Fruit fly (Drosophila melanogaster) whole organism, embryonic: ENCODE data around the gene cic.

Experiments
- BtbVII ChIP-seq: fragments of 200-800 bp; sonication (Bioruptor generic); optimal IDR thresholded peaks from 3 replicates; lab custom pipeline; 2017; ENCODE audit warnings: missing biosample characterization, mild to moderate bottlenecking, missing genetic modification characterization
- CG10274 ChIP-seq: fragments of 200-800 bp; sonication (Bioruptor generic); optimal IDR thresholded peaks from 3 replicates; lab custom pipeline; 2017; ENCODE audit warnings: missing biosample characterization, mild to moderate bottlenecking, missing genetic modification characterization
- CG11398 ChIP-seq: fragments of 200-800 bp; sonication (Bioruptor generic); optimal IDR thresholded peaks from 2 replicates; lab custom pipeline; 2016; ENCODE audit warnings: missing biosample characterization, missing genetic modification characterization
- CG12155 ChIP-seq: fragments of 200-800 bp; sonication (Bioruptor generic); optimal IDR thresholded peaks from 3 replicates; lab custom pipeline; 2016; ENCODE audit warnings: missing biosample characterization, missing genetic modification characterization
- CG13287 ChIP-seq: fragments of 200-800 bp; sonication (Bioruptor generic); IDR thresholded peaks from 2 replicates; pipeline ENCODE4 v1.3.6; 2022; ENCODE audit warnings: missing biosample characterization, missing genetic modification characterization; ENCODE audit not compliant: partially characterized antibody
- CG14050 ChIP-seq: fragments of 200-800 bp; sonication (Bioruptor generic); IDR thresholded peaks from 3 replicates; pipeline ENCODE4 v1.3.6; 2022; ENCODE audit warnings: missing biosample characterization, missing genetic modification characterization
- CG15269 ChIP-seq: fragments of 200-800 bp; sonication (Bioruptor generic); optimal IDR thresholded peaks from 2 replicates; lab custom pipeline; 2018; ENCODE audit warnings: missing biosample characterization, mild to moderate bottlenecking, missing genetic modification characterization, moderate library complexity
- CG17328 ChIP-seq: fragments of 200-800 bp; sonication (Bioruptor generic); IDR thresholded peaks from 2 replicates; pipeline ENCODE4 v1.3.6; 2022; ENCODE audit warnings: missing biosample characterization, missing genetic modification characterization
- CG1792 ChIP-seq: fragments of 200-800 bp; sonication (Bioruptor generic); optimal IDR thresholded peaks from 2 replicates; lab custom pipeline; 2016; ENCODE audit warnings: missing biosample characterization, missing genetic modification characterization
- CG18619 ChIP-seq: fragments of 200-800 bp; sonication (Bioruptor generic); optimal IDR thresholded peaks from 3 replicates; lab custom pipeline; 2017; ENCODE audit warnings: missing biosample characterization, mild to moderate bottlenecking, missing genetic modification characterization
- CG18764 ChIP-seq: fragments of 200-800 bp; sonication (Bioruptor generic); optimal IDR thresholded peaks from 3 replicates; lab custom pipeline; 2016; ENCODE audit warnings: missing biosample characterization, missing genetic modification characterization
- CG2678 ChIP-seq: fragments of 200-800 bp; sonication (Bioruptor generic); optimal IDR thresholded peaks from 3 replicates; lab custom pipeline; 2019; ENCODE audit warnings: missing biosample characterization, mild to moderate bottlenecking, missing genetic modification characterization, moderate library complexity
- CG31441 ChIP-seq: fragments of 200-800 bp; sonication (Bioruptor generic); IDR thresholded peaks from 2 replicates; pipeline ENCODE4 v1.3.6; 2022; ENCODE audit warnings: missing biosample characterization, missing genetic modification characterization
- CG32532 ChIP-seq: fragments of 200-800 bp; sonication (Bioruptor generic); IDR thresholded peaks from 2 replicates; pipeline ENCODE4 v1.3.6; 2022; ENCODE audit warnings: missing biosample characterization, missing genetic modification characterization
- CG34224 ChIP-seq: fragments of 200-800 bp; sonication (Bioruptor generic); IDR thresholded peaks from 3 replicates; pipeline ENCODE4 v1.3.6; 2022; ENCODE audit warnings: missing biosample characterization, missing genetic modification characterization; ENCODE audit not compliant: partially characterized antibody
- CG34422 ChIP-seq: fragments of 200-800 bp; sonication (Bioruptor generic); IDR thresholded peaks from 3 replicates; pipeline ENCODE4 v1.3.6; 2022; ENCODE audit warnings: missing biosample characterization, missing genetic modification characterization
- CG4328 ChIP-seq: fragments of 200-800 bp; sonication (Bioruptor generic); optimal IDR thresholded peaks from 3 replicates; lab custom pipeline; 2017; ENCODE audit warnings: missing biosample characterization, missing genetic modification reagents, missing genetic modification characterization
- CG6854 ChIP-seq: fragments of 200-800 bp; sonication (Bioruptor generic); optimal IDR thresholded peaks from 3 replicates; lab custom pipeline; 2017; ENCODE audit warnings: missing biosample characterization, mild to moderate bottlenecking, missing genetic modification characterization
- CG9876 ChIP-seq: fragments of 200-800 bp; sonication (Bioruptor generic); optimal IDR thresholded peaks from 2 replicates; lab custom pipeline; 2016; ENCODE audit warnings: missing biosample characterization, missing genetic modification characterization
- Gug ChIP-seq: fragments of 200-800 bp; sonication (Bioruptor generic); IDR thresholded peaks from 4 replicates; pipeline ENCODE4 v1.3.6; 2022; ENCODE audit warnings: missing biosample characterization, missing genetic modification characterization
- HLH54F ChIP-seq: fragments of 200-800 bp; sonication (Bioruptor generic); optimal IDR thresholded peaks from 3 replicates; lab custom pipeline; 2016; ENCODE audit warnings: missing biosample characterization, missing genetic modification characterization
- HmgZ ChIP-seq: fragments of 200-800 bp; sonication (Bioruptor generic); optimal IDR thresholded peaks from 2 replicates; lab custom pipeline; 2018; ENCODE audit warnings: missing biosample characterization, mild to moderate bottlenecking, missing genetic modification characterization
- Hr3 ChIP-seq: fragments of 200-800 bp; sonication (Bioruptor generic); optimal IDR thresholded peaks from 3 replicates; lab custom pipeline; 2016; ENCODE audit warnings: missing biosample characterization, missing genetic modification characterization
- Kr ChIP-seq: fragments of 200-800 bp; sonication (Bioruptor generic); optimal IDR thresholded peaks from 2 replicates; lab custom pipeline; 2017; ENCODE audit warnings: missing biosample characterization, mild to moderate bottlenecking, missing genetic modification characterization
- Lim3 ChIP-seq: fragments of 200-800 bp; sonication (Bioruptor generic); IDR thresholded peaks from 2 replicates; pipeline ENCODE4 v1.3.6; 2022; ENCODE audit warnings: missing biosample characterization, missing genetic modification characterization
- Med ChIP-seq: fragments of 200-800 bp; sonication (Bioruptor generic); peaks from one replicate; lab custom pipeline; 2016; ENCODE audit warnings: missing biosample characterization, missing genetic modification characterization, mild to moderate bottlenecking, inconsistent platforms, moderate library complexity
- Pdp1 ChIP-seq, 2 experiments: fragments of 200-800 bp; sonication (Bioruptor generic); optimal IDR thresholded peaks; 3 replicates each; lab custom pipeline; 2016; ENCODE audit warnings: missing biosample characterization in 2 of 2, missing genetic modification characterization in 2 of 2, mild to moderate bottlenecking in 1 of 2, moderate library complexity in 1 of 2
- Scr ChIP-seq: fragments of 200-800 bp; sonication (Bioruptor generic); IDR thresholded peaks from 2 replicates; pipeline ENCODE4 v1.3.6; 2022; ENCODE audit warnings: missing biosample characterization, missing genetic modification characterization; ENCODE audit not compliant: partially characterized antibody
- Sox100B ChIP-seq: fragments of 200-800 bp; sonication (Bioruptor generic); optimal IDR thresholded peaks from 3 replicates; lab custom pipeline; 2018; ENCODE audit warnings: missing biosample characterization, mild to moderate bottlenecking, missing genetic modification characterization
- caup ChIP-seq: fragments of 200-800 bp; sonication (Bioruptor generic); optimal IDR thresholded peaks from 3 replicates; lab custom pipeline; 2017; ENCODE audit warnings: missing biosample characterization, mild to moderate bottlenecking, missing genetic modification characterization, moderate library complexity; ENCODE audit not compliant: severe bottlenecking
- chm ChIP-seq: fragments of 200-800 bp; sonication (Bioruptor generic); IDR thresholded peaks from 2 replicates; pipeline ENCODE4 v1.3.6; 2022; ENCODE audit warnings: missing biosample characterization, missing genetic modification characterization
- chn ChIP-seq: fragments of 200-800 bp; sonication (Bioruptor generic); optimal IDR thresholded peaks from 2 replicates; lab custom pipeline; 2016; ENCODE audit warnings: missing biosample characterization, missing genetic modification characterization
- jing ChIP-seq: fragments of 200-800 bp; sonication (Bioruptor generic); optimal IDR thresholded peaks from 2 replicates; lab custom pipeline; 2018; ENCODE audit warnings: missing biosample characterization, mild to moderate bottlenecking, missing genetic modification characterization
- kni ChIP-seq: fragments of 200-800 bp; sonication (Bioruptor generic); optimal IDR thresholded peaks from 3 replicates; lab custom pipeline; 2017; ENCODE audit warnings: mild to moderate bottlenecking, missing biosample characterization, missing genetic modification reagents, missing genetic modification characterization
- lilli ChIP-seq: fragments of 200-800 bp; sonication (Bioruptor generic); optimal IDR thresholded peaks from 3 replicates; lab custom pipeline; 2016; ENCODE audit warnings: missing biosample characterization, missing genetic modification characterization
- lola ChIP-seq, 3 experiments: fragments of >200 bp in 2 of 3; fragments of 200-800 bp in 1 of 3; sonication (Bioruptor generic) in 1 of 3; optimal IDR thresholded peaks; 2 replicates each; lab custom pipeline; 2017 to 2019; ENCODE audit warnings: missing biosample characterization in 3 of 3, missing genetic modification characterization in 3 of 3, mild to moderate bottlenecking in 1 of 3, moderate library complexity in 1 of 3
- lov ChIP-seq, 2 experiments: fragments of 200-800 bp in 1 of 2; fragments of >200 bp in 1 of 2; sonication (Bioruptor generic) in 1 of 2; IDR thresholded peaks in 1 of 2; optimal IDR thresholded peaks in 1 of 2; 2 replicates in 1 of 2; 3 replicates in 1 of 2; pipeline versions ENCODE4 v1.3.6 to Lab custom; 2017 to 2022; ENCODE audit warnings: missing biosample characterization in 1 of 2, missing genetic modification characterization in 1 of 2
- maf-S ChIP-seq: fragments of 200-800 bp; sonication (Bioruptor generic); optimal IDR thresholded peaks from 2 replicates; lab custom pipeline; 2016; ENCODE audit warnings: missing biosample characterization, missing genetic modification characterization
- mirr ChIP-seq: fragments of 200-800 bp; sonication (Bioruptor generic); optimal IDR thresholded peaks from 3 replicates; lab custom pipeline; 2018; ENCODE audit warnings: missing biosample characterization, mild to moderate bottlenecking, missing genetic modification characterization
- onecut ChIP-seq: fragments of 200-800 bp; sonication (Bioruptor generic); IDR thresholded peaks from 2 replicates; pipeline ENCODE4 v1.3.6; 2022; ENCODE audit warnings: missing biosample characterization, missing genetic modification characterization
- peb ChIP-seq: fragments of 200-800 bp; sonication (Bioruptor generic); IDR thresholded peaks from 2 replicates; pipeline ENCODE4 v1.3.6; 2022; ENCODE audit warnings: missing biosample characterization, missing genetic modification characterization
- pfk ChIP-seq: fragments of 200-800 bp; sonication (Bioruptor generic); optimal IDR thresholded peaks from 2 replicates; lab custom pipeline; 2018; ENCODE audit warnings: missing biosample characterization, mild to moderate bottlenecking, missing genetic modification characterization, moderate library complexity
- pros ChIP-seq: fragments of 200-800 bp; sonication (Bioruptor generic); optimal IDR thresholded peaks from 3 replicates; lab custom pipeline; 2019; ENCODE audit warnings: missing biosample characterization, mild to moderate bottlenecking, missing genetic modification characterization, moderate library complexity
- sr ChIP-seq: fragments of 200-800 bp; sonication (Bioruptor generic); IDR thresholded peaks from 3 replicates; pipeline ENCODE4 v1.3.6; 2022; ENCODE audit warnings: missing biosample characterization, missing genetic modification characterization
- tll ChIP-seq, 2 experiments: fragments of 200-800 bp in 1 of 2; fragments of >200 bp in 1 of 2; sonication (Bioruptor generic) in 1 of 2; optimal IDR thresholded peaks; 2 replicates each; lab custom pipeline; 2017 to 2019; ENCODE audit warnings: missing biosample characterization in 2 of 2, missing genetic modification characterization in 2 of 2, mild to moderate bottlenecking in 1 of 2, moderate library complexity in 1 of 2

The cic gene

dm6 chr3R:20318166-20318690, 65.7 kb downstream of the cic start (continued):
- TF ChIP-seq Lim3 (GFP tag; lab: Robert Waterston, UW) (no peak), CG10274 (GFP tag; lab: Kevin White, UChicago) (peak; percentile 94), pfk (GFP tag; lab: Kevin White, UChicago) (no peak), CG34422 (GFP tag; lab: Robert Waterston, UW) (no peak), lilli (GFP tag; lab: Kevin White, UChicago) (no peak), chm (GFP tag; lab: Robert Waterston, UW) (no peak), CG31441 (no peak), chn (GFP tag; lab: Kevin White, UChicago) (no peak), Hr3 (GFP tag; lab: Kevin White, UChicago) (no peak), CG9876 (GFP tag; lab: Kevin White, UChicago) (no peak), CG32532 (0 out of 2 replicates have a peak, but pooled peaks have one; percentile 7), CG14050 (GFP tag; lab: Robert Waterston, UW) (no peak), Med (GFP tag; lab: Kevin White, UChicago) (peak; percentile 77), sr (GFP tag; lab: Robert Waterston, UW) (no peak), CG18619 (no peak), CG15269 (tag; lab: Kevin White, UChicago) (peak; percentile 16), lov (optimal IDR thresholded peaks at IDR 0.05; lab: Kevin White, UChicago) (no peak), lov (GFP tag; IDR thresholded peaks at IDR 0.05; lab: Robert Waterston, UW) (no peak), jing (no peak)

DNA sequence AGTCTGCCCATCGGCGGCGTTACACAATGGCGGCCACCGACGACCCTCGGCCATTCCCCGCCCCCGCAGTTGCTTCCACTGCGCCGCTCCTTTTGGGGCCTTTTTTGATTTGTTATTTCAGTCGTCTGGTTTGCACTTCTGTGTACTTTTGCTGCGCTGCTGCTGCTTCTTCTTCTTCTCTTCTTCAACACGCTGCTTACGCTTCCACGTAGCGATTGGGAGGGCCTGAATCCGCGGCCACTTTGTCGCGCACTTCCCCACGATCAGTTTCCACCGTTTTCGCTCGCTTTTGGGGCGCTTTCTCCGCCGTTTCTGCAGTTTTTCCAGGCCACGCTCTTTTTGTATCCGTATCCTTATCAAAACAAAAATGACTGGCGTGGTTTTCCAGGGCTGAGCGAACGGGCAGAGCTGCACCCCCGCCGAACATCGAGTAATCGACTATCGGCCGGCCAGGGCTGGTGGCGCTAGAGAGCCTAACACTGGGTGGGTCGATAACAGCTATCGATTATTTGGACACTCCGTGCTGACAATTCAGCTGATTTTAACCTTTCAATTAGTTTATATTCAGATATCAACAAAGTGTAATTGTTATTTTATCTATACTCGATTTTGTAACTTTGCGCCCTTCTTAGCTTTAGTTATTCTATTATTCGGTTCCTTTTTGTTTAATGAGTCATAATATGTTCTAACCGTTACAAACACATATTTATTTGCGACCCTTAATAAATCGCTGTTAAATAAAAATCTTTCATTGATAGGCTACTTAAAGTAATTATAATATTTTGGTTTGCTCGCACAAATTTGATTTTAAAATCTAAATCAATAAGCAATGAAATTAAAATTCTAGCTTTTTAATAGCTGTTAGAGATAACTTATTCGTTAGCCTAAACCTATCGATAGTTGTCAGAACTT, 75.3 kb downstream of the cic start, which contains the start of the genes CG4360 and Sirt2:
Gene CG4360, minus strand, starts transcription at position 432 of the 912 bp plus-strand sequence.
Gene Sirt2, plus strand, starts transcription at position 894 of the 912 bp plus-strand sequence.
- TF ChIP-seq CG17328 (GFP tag; lab: Robert Waterston, UW) (no peak), HLH54F (peak; percentile 56), onecut (peak; percentile 56), maf-S (peak; percentile 49), CG18764 (no peak), BtbVII (GFP tag; lab: Kevin White, UChicago) (no peak), Pdp1 (GFP tag; optimal IDR thresholded peaks at IDR 0.05; lab: Kevin White, UChicago) (peak; percentile 27 to 53), pros (GFP tag; lab: Kevin White, UChicago) (no peak), CG13287 (GFP tag; lab: Robert Waterston, UW) (peak; percentile 72), Kr (GFP tag; lab: Kevin White, UChicago) (no peak), CG4328 (GFP tag; lab: Kevin White, UChicago) (no peak), tll (GFP tag; optimal IDR thresholded peaks at IDR 0.05; lab: Kevin White, UChicago) (peak in 1 of 2 experiments; percentile 12), CG34224 (GFP tag; lab: Robert Waterston, UW) (peak; percentile 46; the same call in 1 of the 3 replicates), CG12155 (GFP tag; lab: Kevin White, UChicago) (peak; percentile 23), chn (GFP tag; lab: Kevin White, UChicago) (peak; percentile 50), CG11398 (no peak), CG1792 (GFP tag; lab: Kevin White, UChicago) (peak; percentile 7), Scr (GFP tag; lab: Robert Waterston, UW) (peak; percentile 76), Sox100B (GFP tag; lab: Kevin White, UChicago) (no peak), CG2678 (tag; lab: Kevin White, UChicago) (no peak), CG6854 (GFP tag; lab: Kevin White, UChicago) (no peak), CG18619 (peak; percentile 11), HmgZ (tag; lab: Kevin White, UChicago) (peak; percentile 62), mirr (peak; percentile 39), kni (no peak), lola (GFP tag; optimal IDR thresholded peaks at IDR 0.05; lab: Kevin White, UChicago) (peak in 1 of 3 experiments; percentile 29), caup (peak; percentile 48), Gug (GFP tag; lab: Robert Waterston, UW) (peak; percentile 66; the same call in 3 of the 4 replicates), peb (GFP tag; lab: Robert Waterston, UW) (no peak; the same call in 1 of the 2 replicates)
